Fruit fly (Drosophila melanogaster): ENCODE results near the gene Tat.

Gene Tat

dm6 chrX:14237873-14238394, 23.1 kb upstream of the Tat start, which contains the start of the genes Fbxl4 and Dus2 (continued):
- peak; percentile 63 for TF ChIP-seq Deaf1 (tag; optimal IDR thresholded peaks at IDR 0.05)
- TF ChIP-seq fru (optimal IDR thresholded peaks at IDR 0.05): no peak
- TF ChIP-seq ems (GFP tag; optimal IDR thresholded peaks at IDR 0.05): peak; percentile 90
- peak; percentile 94 for TF ChIP-seq pnt (GFP tag; optimal IDR thresholded peaks at IDR 0.05)
- TF ChIP-seq ewg (GFP tag; optimal IDR thresholded peaks at IDR 0.05): peak; percentile 83
- TF ChIP-seq fd3F (GFP tag; optimal IDR thresholded peaks at IDR 0.05): peak; percentile 85
- TF ChIP-seq CG2678 (tag; optimal IDR thresholded peaks at IDR 0.05): peak; percentile 94
- no peak for TF ChIP-seq nau (GFP tag; optimal IDR thresholded peaks at IDR 0.05)
- TF ChIP-seq yki (optimal IDR thresholded peaks at IDR 0.05): no peak
- peak; percentile 62 for TF ChIP-seq lbe (GFP tag; optimal IDR thresholded peaks at IDR 0.05)
- peak; percentile 86 for TF ChIP-seq sens-2 (GFP tag; IDR thresholded peaks at IDR 0.05)
- peak; percentile 91 for TF ChIP-seq CG16779 (GFP tag; IDR thresholded peaks at IDR 0.05)
- peak; percentile 97 for TF ChIP-seq CG18764 (GFP tag; optimal IDR thresholded peaks at IDR 0.05)
- TF ChIP-seq ab (GFP tag; optimal IDR thresholded peaks at IDR 0.05): peak; percentile 88
- peak; percentile 56; the same call in 1 of the 2 replicates for TF ChIP-seq ham (GFP tag; IDR thresholded peaks at IDR 0.05)
- peak; percentile 75 for TF ChIP-seq Myb (GFP tag; optimal IDR thresholded peaks at IDR 0.05)
- TF ChIP-seq CG2712 (tag; optimal IDR thresholded peaks at IDR 0.05): peak; percentile 93
- peak; percentile 93 for TF ChIP-seq CG8765 (GFP tag; IDR thresholded peaks at IDR 0.05)
- no peak for TF ChIP-seq pan (optimal IDR thresholded peaks at IDR 0.05)
- TF ChIP-seq pan (GFP tag; optimal IDR thresholded peaks at IDR 0.05 in 1 of 2, IDR thresholded peaks at IDR 0.05 in 1 of 2): peak in 1 of 2 experiments; percentile 93
- TF ChIP-seq org-1 (GFP tag; optimal IDR thresholded peaks at IDR 0.05): peak; percentile 81
- TF ChIP-seq Hsf (GFP tag; optimal IDR thresholded peaks at IDR 0.05): peak; percentile 96
- TF ChIP-seq CG7928 (GFP tag; optimal IDR thresholded peaks at IDR 0.05): peak; percentile 61
- TF ChIP-seq Hr3 (GFP tag; optimal IDR thresholded peaks at IDR 0.05): peak; percentile 94
- peak; percentile 42 for TF ChIP-seq Sry-β (GFP tag; optimal IDR thresholded peaks at IDR 0.05)
- TF ChIP-seq CG11560 (tag; IDR thresholded peaks at IDR 0.05): peak; percentile 81
- peak; percentile 99 for TF ChIP-seq Ets65A (GFP tag)
- TF ChIP-seq CG16813 (GFP tag; IDR thresholded peaks at IDR 0.05; ENCODE audit: partially characterized antibody): peak; percentile 35; the same call in 1 of the 3 replicates
- TF ChIP-seq da (GFP tag; optimal IDR thresholded peaks at IDR 0.05): peak; percentile 81
- TF ChIP-seq CG31224 (GFP tag; IDR thresholded peaks at IDR 0.05): peak; percentile 84
- peak; percentile 84 for TF ChIP-seq Dek (tag; optimal IDR thresholded peaks at IDR 0.05)
- TF ChIP-seq CG14710 (tag; optimal IDR thresholded peaks at IDR 0.05): peak; percentile 94
- peak; percentile 77 for TF ChIP-seq CG12071 (GFP tag; optimal IDR thresholded peaks at IDR 0.05)
- TF ChIP-seq jumu (GFP tag; optimal IDR thresholded peaks at IDR 0.05): peak; percentile 91
- 0 out of 2 replicates have a peak, but pooled peaks have one; percentile 15 for TF ChIP-seq Dip2 (GFP tag; IDR thresholded peaks at IDR 0.05)
- peak; percentile 51 for TF ChIP-seq ftz-f1 (GFP tag; optimal IDR thresholded peaks at IDR 0.05)
- no peak for TF ChIP-seq Lpt (GFP tag; optimal IDR thresholded peaks at IDR 0.05)
- peak; percentile 71 for TF ChIP-seq gcm2 (GFP tag; optimal IDR thresholded peaks at IDR 0.05)
- TF ChIP-seq tll (GFP tag; optimal IDR thresholded peaks at IDR 0.05): no peak
- peak; percentile 91 for TF ChIP-seq CG14441 (GFP tag; IDR thresholded peaks at IDR 0.05)
- peak; percentile 86 for TF ChIP-seq CG7357 (GFP tag; IDR thresholded peaks at IDR 0.05)
- peak; percentile 88 for TF ChIP-seq CG2199 (GFP tag; IDR thresholded peaks at IDR 0.05)
- peak; percentile 89 for TF ChIP-seq CG1233 (GFP tag; optimal IDR thresholded peaks at IDR 0.05)
- peak; percentile 60 for TF ChIP-seq CG4707 (GFP tag; optimal IDR thresholded peaks at IDR 0.05)
- 0 out of 4 replicates have a peak, but pooled peaks have one; percentile 61 for TF ChIP-seq Dll (GFP tag; IDR thresholded peaks at IDR 0.05; ENCODE audit: partially characterized antibody)
- peak; percentile 78 for TF ChIP-seq CG43689 (GFP tag; IDR thresholded peaks at IDR 0.05)
- TF ChIP-seq dpn (GFP tag; optimal IDR thresholded peaks at IDR 0.05): peak; percentile 92
- TF ChIP-seq dmrt11E (tag; optimal IDR thresholded peaks at IDR 0.05): peak; percentile 95
- TF ChIP-seq mld (GFP tag; IDR thresholded peaks at IDR 0.05; ENCODE audit: partially characterized antibody): no peak
- TF ChIP-seq Asciz (GFP tag; optimal IDR thresholded peaks at IDR 0.05): peak; percentile 76
- peak; percentile 80 for TF ChIP-seq CG18011 (GFP tag; optimal IDR thresholded peaks at IDR 0.05)

Measured in whole organism, embryonic.